Worm (Caenorhabditis elegans) whole organism, early embryonic: ENCODE results near the gene T26E4.4.

Source experiments
- B0310.2 ChIP-seq: sonication (generic microtip); optimal IDR thresholded peaks from 2 replicates; lab custom pipeline; 2016; ENCODE audit warnings: mild to moderate bottlenecking, missing genetic modification characterization, missing compliant biosample characterization
- F13C5.2 ChIP-seq: sonication (generic microtip); optimal IDR thresholded peaks from 2 replicates; lab custom pipeline; 2017; ENCODE audit warnings: mild to moderate bottlenecking, missing genetic modification characterization, inconsistent platforms, missing compliant biosample characterization
- aly-1 ChIP-seq: sonication (generic microtip); optimal IDR thresholded peaks from 2 replicates; lab custom pipeline; 2016; ENCODE audit warnings: missing genetic modification characterization, missing compliant biosample characterization
- ama-1 ChIP-seq: fragments of 150-350 bp; optimal IDR thresholded peaks from 2 replicates; lab custom pipeline; 2014
- ceh-13 ChIP-seq: fragments of 200-800 bp; sonication (Bioruptor generic); optimal IDR thresholded peaks from 2 replicates; lab custom pipeline; 2018; ENCODE audit warnings: mild to moderate bottlenecking, missing genetic modification characterization, missing compliant biosample characterization
- ceh-36 ChIP-seq: sonication (generic microtip); optimal IDR thresholded peaks from 2 replicates; lab custom pipeline; 2016; ENCODE audit warnings: missing genetic modification characterization, inconsistent platforms, missing compliant biosample characterization
- flt-1 ChIP-seq: fragments of 200-800 bp; sonication (Bioruptor generic); IDR thresholded peaks from 2 replicates; pipeline ENCODE4 v1.3.6; 2022; ENCODE audit warnings: missing genetic modification characterization, missing compliant biosample characterization
- hmbx-1 ChIP-seq: sonication (generic microtip); optimal IDR thresholded peaks from 2 replicates; lab custom pipeline; 2016; ENCODE audit warnings: mild to moderate bottlenecking, missing genetic modification characterization, missing compliant biosample characterization
- hmg-4 ChIP-seq: fragments of 200-800 bp; sonication (Bioruptor generic); optimal IDR thresholded peaks from 2 replicates; lab custom pipeline; 2018; ENCODE audit warnings: mild to moderate bottlenecking, missing genetic modification characterization, missing compliant biosample characterization
- hnd-1 ChIP-seq: sonication (generic microtip); optimal IDR thresholded peaks from 2 replicates; lab custom pipeline; 2016; ENCODE audit warnings: missing genetic modification characterization, missing compliant biosample characterization
- pes-1 ChIP-seq: fragments of 200-800 bp; sonication (Bioruptor generic); IDR thresholded peaks from 2 replicates; pipeline ENCODE4 v1.3.6; 2022; ENCODE audit warnings: missing genetic modification reagents, missing genetic modification characterization, missing compliant biosample characterization
- tbx-37 ChIP-seq: fragments of 200-800 bp; sonication (Bioruptor generic); conservative IDR thresholded peaks from 2 replicates; pipeline ENCODE4 v1.3.6; 2022; ENCODE audit warnings: missing genetic modification reagents, missing genetic modification characterization, missing compliant biosample characterization
- tra-4 ChIP-seq: sonication (generic microtip); optimal IDR thresholded peaks from 2 replicates; lab custom pipeline; 2017; ENCODE audit warnings: missing genetic modification characterization, missing compliant biosample characterization

ce11 chrV:15769072-15769471 lies 23.2 kb downstream of the T26E4.4 start, which contains the start of gene F57A10.4:
- TF ChIP-seq tbx-37 (GFP tag; lab: Robert Waterston, UW) = no peak
- TF ChIP-seq tra-4 = no peak
- TF ChIP-seq hmg-4 (GFP tag; lab: Kevin White, UChicago) = no peak
- no peak for TF ChIP-seq ama-1 (lab: Kevin White, UChicago)
- TF ChIP-seq B0310.2 = no peak
- TF ChIP-seq hmbx-1 (tag; lab: Kevin White, UChicago) = no peak
- no peak for TF ChIP-seq hnd-1 (tag; lab: Kevin White, UChicago)
- TF ChIP-seq flt-1 (GFP tag; lab: Robert Waterston, UW) = no peak
- no peak for TF ChIP-seq ceh-13 (GFP tag; lab: Kevin White, UChicago)
- TF ChIP-seq pes-1 = no peak
- no peak for TF ChIP-seq aly-1 (tag; lab: Kevin White, UChicago)
- TF ChIP-seq ceh-36 (tag; lab: Kevin White, UChicago) = no peak
- TF ChIP-seq F13C5.2 (tag; lab: Kevin White, UChicago) = no peak
